Worm (Caenorhabditis elegans): Measurements from ENCODE around the gene erh-1.

ce11 chrV:10535325-10535724, 43.6 kb downstream of the erh-1 start:
- TF ChIP-seq ceh-62 (tag; optimal IDR thresholded peaks at IDR 0.05) = no peak
- TF ChIP-seq tag-97 (GFP tag; IDR thresholded peaks at IDR 0.05) = no peak
- no peak for TF ChIP-seq ama-1 (optimal IDR thresholded peaks at IDR 0.05)

Measured in whole organism, L4 larva.